Worm (Caenorhabditis elegans) whole organism, L4/young adult: Measurements from ENCODE around the gene srw-99.

ENCODE experiments used
- W03F9.2 ChIP-seq: fragments of 150-350 bp; optimal IDR thresholded peaks from 2 replicates; lab custom pipeline; 2014; ENCODE audit warnings: missing biosample characterization, missing genetic modification characterization
- him-1 ChIP-seq: sonication (generic microtip); optimal IDR thresholded peaks from 2 replicates; lab custom pipeline; 2016; ENCODE audit warnings: missing genotype, missing genetic modification reagents, missing genetic modification characterization, missing compliant biosample characterization

ce11 chrV:1662270-1662669, 46.3 kb upstream of the srw-99 start, which contains the start of gene irld-40:
- TF ChIP-seq him-1 (no peak), W03F9.2 (tag; lab: Kevin White, UChicago) (no peak)
